Worm (Caenorhabditis elegans) whole organism, L4 larva: Measurements from ENCODE around the gene sor-1.

Experiments used
- F37D6.2 ChIP-seq: sonication (generic microtip); optimal IDR thresholded peaks from 2 replicates; lab custom pipeline; 2016; ENCODE audit warnings: mild to moderate bottlenecking, missing genetic modification characterization, missing compliant biosample characterization
- R02D3.7 ChIP-seq: fragments of 150-350 bp; sonication (generic microtip); optimal IDR thresholded peaks from 3 replicates; lab custom pipeline; 2014; ENCODE audit warnings: missing biosample characterization, missing genetic modification characterization
- T26A8.4 ChIP-seq: fragments of 200-800 bp; sonication (Bioruptor generic); IDR thresholded peaks from 2 replicates; pipeline ENCODE4 v1.3.6; 2022; ENCODE audit warnings: missing genetic modification characterization, missing compliant biosample characterization
- Y105C5A.15 ChIP-seq: fragments of 200-800 bp; sonication (Bioruptor generic); IDR thresholded peaks from 2 replicates; pipeline ENCODE4 v1.3.6; 2022; ENCODE audit warnings: missing genetic modification characterization, missing compliant biosample characterization
- aha-1 ChIP-seq: fragments of 150-350 bp; peaks from one replicate; lab custom pipeline; 2014; ENCODE audit warnings: missing biosample characterization, missing genetic modification characterization
- aly-2 ChIP-seq: sonication (generic microtip); optimal IDR thresholded peaks from 2 replicates; lab custom pipeline; 2018; ENCODE audit warnings: missing biosample characterization, missing genetic modification characterization
- cey-2 ChIP-seq: sonication (generic microtip); optimal IDR thresholded peaks from 3 replicates; lab custom pipeline; 2017; ENCODE audit warnings: missing genetic modification characterization, mild to moderate bottlenecking, missing compliant biosample characterization, antibody characterized with exemption, borderline replicate concordance; ENCODE audit not compliant: insufficient read depth
- ctbp-1 ChIP-seq: fragments of 200-800 bp; sonication (Bioruptor generic); IDR thresholded peaks from 2 replicates; pipeline ENCODE4 v1.3.6; 2022; ENCODE audit warnings: missing genetic modification reagents, missing genetic modification characterization, missing compliant biosample characterization
- dmd-9 ChIP-seq: fragments of 200-800 bp; sonication (Bioruptor generic); IDR thresholded peaks from 2 replicates; pipeline ENCODE4 v1.3.6; 2022; ENCODE audit warnings: missing genetic modification reagents, missing genetic modification characterization, missing compliant biosample characterization
- dpl-1 ChIP-seq: fragments of 150-350 bp; optimal IDR thresholded peaks from 2 replicates; lab custom pipeline; 2014; ENCODE audit warnings: missing biosample characterization, missing genetic modification reagents, missing genetic modification characterization
- lin-29 ChIP-seq: fragments of 200-800 bp; sonication (Bioruptor generic); IDR thresholded peaks from 2 replicates; pipeline ENCODE4 v1.3.6; 2022; ENCODE audit warnings: missing genetic modification reagents, missing genetic modification characterization, missing compliant biosample characterization
- lsy-2 ChIP-seq, 2 experiments: fragments of 150-350 bp in 1 of 2; sonication (generic microtip) in 1 of 2; optimal IDR thresholded peaks; 2 replicates each; lab custom pipeline; 2014 to 2017; ENCODE audit warnings: missing biosample characterization in 2 of 2, missing genetic modification characterization in 2 of 2
- madf-5 ChIP-seq, 2 experiments: fragments of 200-800 bp; sonication (Bioruptor generic); IDR thresholded peaks; 2 replicates each; pipeline ENCODE4 v1.3.6; 2022; ENCODE audit warnings: missing compliant biosample characterization in 2 of 2, missing genetic modification characterization in 2 of 2
- nhr-237 ChIP-seq: sonication (generic microtip); optimal IDR thresholded peaks from 2 replicates; lab custom pipeline; 2017; ENCODE audit warnings: missing biosample characterization, missing genetic modification characterization
- nhr-25 ChIP-seq: sonication (generic microtip); optimal IDR thresholded peaks from 2 replicates; lab custom pipeline; 2017; ENCODE audit warnings: missing genetic modification characterization, mild to moderate bottlenecking, missing compliant biosample characterization, antibody characterized with exemption, moderate library complexity, borderline replicate concordance; ENCODE audit not compliant: insufficient read depth
- nhr-48 ChIP-seq: sonication (generic microtip); optimal IDR thresholded peaks from 2 replicates; lab custom pipeline; 2016; ENCODE audit warnings: mild to moderate bottlenecking, missing genetic modification characterization, missing compliant biosample characterization
- php-3 ChIP-seq: fragments of 200-800 bp; sonication (Bioruptor generic); IDR thresholded peaks from 2 replicates; pipeline ENCODE4 v1.3.6; 2022; ENCODE audit warnings: missing genetic modification reagents, missing genetic modification characterization, missing compliant biosample characterization
- pqm-1 ChIP-seq: sonication (generic microtip); optimal IDR thresholded peaks from 2 replicates; lab custom pipeline; 2017; ENCODE audit warnings: missing biosample characterization, missing genetic modification characterization
- saeg-2 ChIP-seq: fragments of 200-800 bp; sonication (Bioruptor generic); IDR thresholded peaks from 2 replicates; pipeline ENCODE4 v1.3.6; 2022; ENCODE audit warnings: missing genetic modification reagents, missing genetic modification characterization, missing compliant biosample characterization
- set-16 ChIP-seq: fragments of 200-800 bp; sonication (Bioruptor generic); IDR thresholded peaks from 2 replicates; pipeline ENCODE4 v1.3.6; 2022; ENCODE audit warnings: missing genetic modification reagents, missing genetic modification characterization, missing compliant biosample characterization
- tag-97 ChIP-seq: fragments of 200-800 bp; sonication (Bioruptor generic); IDR thresholded peaks from 2 replicates; pipeline ENCODE4 v1.3.6; 2022; ENCODE audit warnings: missing genetic modification characterization, missing compliant biosample characterization
- unc-39 ChIP-seq: sonication (generic microtip); optimal IDR thresholded peaks from 2 replicates; lab custom pipeline; 2017; ENCODE audit warnings: missing biosample characterization, missing genetic modification characterization
- unc-62 ChIP-seq, 3 experiments: fragments of 150-350 bp in 1 of 3; sonication (generic microtip); optimal IDR thresholded peaks in 2 of 3; peaks in 1 of 3; 1 replicate in 1 of 3; 2 replicates in 2 of 3; lab custom pipeline; 2014 to 2017; ENCODE audit warnings: missing biosample characterization in 3 of 3, missing genetic modification characterization in 3 of 3, missing genetic modification reagents in 3 of 3, missing genotype in 1 of 3
- ztf-7 ChIP-seq: fragments of 150-350 bp; optimal IDR thresholded peaks from 2 replicates; lab custom pipeline; 2014; ENCODE audit warnings: missing biosample characterization, missing genetic modification characterization

The sor-1 gene

DNA sequence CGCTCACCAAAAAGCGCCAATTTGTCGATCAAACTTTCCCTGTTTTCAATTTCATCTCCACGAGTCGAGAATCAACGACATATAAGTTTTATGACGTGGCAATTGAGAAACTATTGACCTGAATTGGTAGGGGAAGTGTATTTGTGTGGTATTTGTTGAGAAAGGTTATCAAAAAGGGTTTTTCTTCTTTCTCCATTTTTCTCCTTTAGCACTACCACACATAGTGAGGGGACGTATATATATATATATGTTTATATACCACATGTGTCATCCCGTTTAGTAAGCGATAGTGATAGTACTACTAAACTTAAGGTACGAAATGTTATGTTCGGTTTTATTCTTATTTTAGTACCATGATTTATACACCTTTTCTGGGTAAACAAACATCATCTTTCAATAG lies 39.6 kb downstream of the sor-1 start:
- no peak for TF ChIP-seq dpl-1 (GFP tag; lab: Kevin White, UChicago)
- peak; percentile 69 for TF ChIP-seq aha-1 (tag; lab: Kevin White, UChicago)

DNA sequence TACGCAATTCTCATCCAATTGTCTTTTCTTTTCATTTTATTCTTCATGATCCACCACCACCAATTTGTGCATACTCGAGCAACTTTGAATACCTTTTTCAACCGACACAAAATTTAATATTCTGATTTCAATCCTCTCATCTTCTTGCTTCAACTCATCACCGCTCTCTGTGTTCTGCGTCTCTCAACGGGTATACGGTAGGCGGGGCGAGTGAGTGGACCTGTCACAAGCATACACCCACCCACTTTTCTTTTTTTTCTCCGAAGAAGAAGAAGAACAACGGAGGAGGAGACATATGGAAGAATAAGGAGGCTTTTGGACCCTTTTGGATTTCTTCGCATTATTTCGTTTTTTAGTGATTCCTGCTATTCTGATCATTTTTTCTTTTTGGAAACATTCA lies 43.4 kb downstream of the sor-1 start:
- TF ChIP-seq lsy-2 (tag; optimal IDR thresholded peaks at IDR 0.05; lab: Kevin White, UChicago), result peak in 1 of 2 experiments; percentile 77
- no peak for TF ChIP-seq tag-97 (GFP tag; lab: Robert Waterston, UW)

DNA sequence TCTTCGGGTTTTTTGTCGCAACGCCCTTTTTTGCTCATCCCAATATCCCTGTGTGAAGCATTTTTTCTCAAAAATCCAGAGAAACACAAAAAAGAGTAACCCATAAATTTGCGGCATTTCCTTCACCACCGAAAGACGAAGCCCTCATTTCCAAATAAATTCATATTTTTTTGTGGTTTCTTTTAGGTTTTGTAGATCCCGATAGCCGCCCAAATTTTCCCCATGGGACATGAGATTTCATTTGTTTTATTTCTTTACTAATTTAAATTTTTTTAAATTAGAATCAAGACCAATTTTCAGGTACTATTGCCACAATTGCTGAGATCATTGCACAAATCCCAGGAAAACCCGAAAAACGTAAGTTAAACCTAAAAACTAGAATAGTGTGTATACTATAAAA lies 48.8 kb downstream of the sor-1 start, which contains the start of gene mig-39:
TSS of gene mig-39 (plus strand) at position 301 of the 400 bp plus-strand sequence.
- TF ChIP-seq unc-39 (tag; lab: Kevin White, UChicago) (no peak), nhr-237 (no peak), F37D6.2 (tag; lab: Kevin White, UChicago) (no peak), T26A8.4 (GFP tag; lab: Robert Waterston, UW) (no peak), nhr-25 (no peak), lsy-2 (tag; optimal IDR thresholded peaks at IDR 0.05; lab: Kevin White, UChicago) (no peak), php-3 (no peak), ztf-7 (tag; lab: Kevin White, UChicago) (no peak), aly-2 (tag; lab: Kevin White, UChicago) (no peak), set-16 (GFP tag; lab: Robert Waterston, UW) (no peak), dmd-9 (no peak), Y105C5A.15 (GFP tag; lab: Robert Waterston, UW) (no peak)

DNA sequence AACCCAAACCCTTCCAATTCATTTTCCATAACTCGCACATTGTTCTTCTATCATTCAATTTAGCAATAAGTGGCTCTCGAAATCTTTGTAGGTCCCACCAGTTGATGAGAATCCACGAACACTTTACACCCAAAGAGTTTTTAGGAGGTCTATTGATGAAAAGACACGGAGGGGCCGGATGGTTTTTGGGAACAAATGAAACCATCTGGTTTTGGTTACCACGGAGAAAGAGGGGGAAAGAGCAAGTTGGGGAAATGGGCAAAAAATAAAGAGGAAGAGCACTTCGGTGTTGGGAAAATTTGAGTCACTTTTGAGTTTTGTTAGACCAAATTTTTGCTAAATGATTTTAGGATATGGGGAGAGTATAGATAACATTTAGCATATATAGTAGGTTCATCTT lies 49.6 kb downstream of the sor-1 start:
- TF ChIP-seq nhr-48 (tag; lab: Kevin White, UChicago), result no peak
- TF ChIP-seq cey-2 (tag; lab: Kevin White, UChicago), result no peak
- TF ChIP-seq madf-5 (GFP tag; IDR thresholded peaks at IDR 0.05; lab: Robert Waterston, UW), result no peak
- TF ChIP-seq aha-1 (tag; lab: Kevin White, UChicago), result peak; percentile 90
- no peak for TF ChIP-seq lin-29
- TF ChIP-seq pqm-1, result no peak
- peak in 1 of 2 experiments; percentile 81 for TF ChIP-seq unc-62 (GFP tag; optimal IDR thresholded peaks at IDR 0.05 in 1 of 2; lab: Kevin White, UChicago)
- no peak for TF ChIP-seq unc-62 (tag; optimal IDR thresholded peaks at IDR 0.05; lab: Kevin White, UChicago)
- no peak for TF ChIP-seq saeg-2 (GFP tag; lab: Robert Waterston, UW)
- no peak for TF ChIP-seq ctbp-1 (GFP tag; lab: Robert Waterston, UW)
- TF ChIP-seq R02D3.7 (tag; lab: Kevin White, UChicago), result no peak
